Worm (Caenorhabditis elegans): ENCODE measurements around the gene C47G2.4.

DNA sequence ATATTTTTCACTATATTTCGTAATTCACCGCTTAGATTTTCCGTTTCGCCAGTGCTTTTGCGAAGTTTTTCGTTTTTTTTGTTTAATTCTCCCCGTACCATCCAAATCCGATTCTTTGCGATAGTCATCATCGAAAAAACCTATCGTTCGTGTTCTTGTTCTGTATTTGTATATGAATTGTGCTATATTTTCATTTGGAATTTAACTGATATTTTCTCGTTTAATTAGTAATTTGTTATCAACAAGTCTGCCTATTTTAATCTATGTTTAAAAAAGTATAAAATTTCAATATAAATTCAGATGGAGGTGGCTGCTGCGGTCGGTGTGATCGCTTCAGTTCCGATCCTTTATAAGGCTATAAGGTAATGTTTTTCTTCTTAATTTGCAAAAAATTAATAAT is 9.2 kb upstream of the C47G2.4 start, which contains the start of gene samp-1:
- TF ChIP-seq sptf-1 (tag; optimal IDR thresholded peaks at IDR 0.05) (no peak), elt-3 (tag; optimal IDR thresholded peaks at IDR 0.05) (no peak)

All from whole organism, mixed stage, embryonic.